Fruit fly (Drosophila melanogaster) whole organism, embryonic: ENCODE data around the gene CG7387.
A peak's percentile ranks its signal among the peaks of the same experiment; 100 is the strongest.

ENCODE experiments used
- B-H2 ChIP-seq: fragments of 200-800 bp; sonication (Bioruptor generic); optimal IDR thresholded peaks from 2 replicates; lab custom pipeline; 2018; ENCODE audit warnings: missing biosample characterization, mild to moderate bottlenecking, missing genetic modification characterization
- Bdp1 ChIP-seq: fragments of 200-800 bp; sonication (Bioruptor generic); optimal IDR thresholded peaks from 3 replicates; lab custom pipeline; 2016; ENCODE audit warnings: missing biosample characterization, missing genetic modification characterization
- CG12659 ChIP-seq: fragments of 200-800 bp; sonication (Bioruptor generic); optimal IDR thresholded peaks from 3 replicates; lab custom pipeline; 2017; ENCODE audit warnings: mild to moderate bottlenecking, missing biosample characterization, missing genetic modification reagents, missing genetic modification characterization
- CG14860 ChIP-seq: fragments of 200-800 bp; sonication (Bioruptor generic); IDR thresholded peaks from 3 replicates; pipeline ENCODE4 v1.3.6; 2022; ENCODE audit warnings: missing biosample characterization, missing genetic modification characterization; ENCODE audit not compliant: partially characterized antibody
- CG15269 ChIP-seq: fragments of 200-800 bp; sonication (Bioruptor generic); optimal IDR thresholded peaks from 2 replicates; lab custom pipeline; 2018; ENCODE audit warnings: missing biosample characterization, mild to moderate bottlenecking, missing genetic modification characterization, moderate library complexity
- CG15479 ChIP-seq: fragments of 200-800 bp; sonication (Bioruptor generic); optimal IDR thresholded peaks from 3 replicates; lab custom pipeline; 2019; ENCODE audit warnings: missing biosample characterization, mild to moderate bottlenecking, missing genetic modification characterization, moderate library complexity
- CG1602 ChIP-seq: fragments of 200-800 bp; sonication (Bioruptor generic); optimal IDR thresholded peaks from 3 replicates; lab custom pipeline; 2016; ENCODE audit warnings: missing biosample characterization, missing genetic modification characterization
- CG1603 ChIP-seq: fragments of 200-800 bp; sonication (Bioruptor generic); optimal IDR thresholded peaks from 2 replicates; lab custom pipeline; 2019; ENCODE audit warnings: missing biosample characterization, mild to moderate bottlenecking, missing genetic modification characterization, moderate library complexity
- CG17802 ChIP-seq: fragments of 200-800 bp; sonication (Bioruptor generic); optimal IDR thresholded peaks from 2 replicates; lab custom pipeline; 2018; ENCODE audit warnings: missing biosample characterization, mild to moderate bottlenecking, missing genetic modification characterization, moderate library complexity
- CG17829 ChIP-seq: fragments of 200-800 bp; optimal IDR thresholded peaks from 2 replicates; lab custom pipeline; 2019; ENCODE audit warnings: missing biosample characterization, mild to moderate bottlenecking, missing genetic modification characterization, moderate library complexity
- CG17912 ChIP-seq: fragments of 200-800 bp; sonication (Bioruptor generic); optimal IDR thresholded peaks from 2 replicates; lab custom pipeline; 2018; ENCODE audit warnings: missing biosample characterization, mild to moderate bottlenecking, missing genetic modification characterization
- CG2875 ChIP-seq: fragments of 200-800 bp; sonication (Bioruptor generic); optimal IDR thresholded peaks from 2 replicates; lab custom pipeline; 2017; ENCODE audit warnings: missing biosample characterization, mild to moderate bottlenecking, missing genetic modification characterization, missing genetic modification reagents
- CG3163 ChIP-seq: fragments of 200-800 bp; sonication (Bioruptor generic); optimal IDR thresholded peaks from 3 replicates; lab custom pipeline; 2016; ENCODE audit warnings: missing biosample characterization, missing genetic modification characterization
- CG32767 ChIP-seq: fragments of 200-800 bp; sonication (Bioruptor generic); IDR thresholded peaks from 2 replicates; pipeline ENCODE4 v1.3.6; 2022; ENCODE audit warnings: missing biosample characterization, missing genetic modification characterization
- CG4820 ChIP-seq: fragments of 200-800 bp; sonication (Bioruptor generic); optimal IDR thresholded peaks from 3 replicates; lab custom pipeline; 2016; ENCODE audit warnings: missing biosample characterization, missing genetic modification characterization
- CG7786 ChIP-seq: fragments of 200-800 bp; sonication (Bioruptor generic); optimal IDR thresholded peaks from 2 replicates; lab custom pipeline; 2016; ENCODE audit warnings: missing biosample characterization, missing genetic modification characterization
- CG9797 ChIP-seq: fragments of 200-800 bp; sonication (Bioruptor generic); optimal IDR thresholded peaks from 3 replicates; lab custom pipeline; 2018; ENCODE audit warnings: missing biosample characterization, mild to moderate bottlenecking, missing genetic modification characterization
- CG9876 ChIP-seq: fragments of 200-800 bp; sonication (Bioruptor generic); optimal IDR thresholded peaks from 2 replicates; lab custom pipeline; 2016; ENCODE audit warnings: missing biosample characterization, missing genetic modification characterization
- Chrac-16 ChIP-seq: fragments of 200-800 bp; sonication (Bioruptor generic); optimal IDR thresholded peaks from 3 replicates; lab custom pipeline; 2016; ENCODE audit warnings: missing biosample characterization, missing genetic modification characterization
- CoRest ChIP-seq: fragments of 200-800 bp; sonication (Bioruptor generic); optimal IDR thresholded peaks from 3 replicates; lab custom pipeline; 2018; ENCODE audit warnings: missing biosample characterization, mild to moderate bottlenecking, missing genetic modification characterization, moderate library complexity
- Dip3 ChIP-seq: fragments of 200-800 bp; sonication (Bioruptor generic); optimal IDR thresholded peaks from 3 replicates; lab custom pipeline; 2016; ENCODE audit warnings: missing biosample characterization, missing genetic modification characterization
- Eip74EF ChIP-seq, 2 experiments: fragments of 200-800 bp in 1 of 2; fragments of >200 bp in 1 of 2; sonication (Bioruptor generic) in 1 of 2; optimal IDR thresholded peaks; 2 replicates each; lab custom pipeline; 2017 to 2019; ENCODE audit warnings: missing biosample characterization in 2 of 2, missing genetic modification characterization in 2 of 2, mild to moderate bottlenecking in 1 of 2, moderate library complexity in 1 of 2
- Gsc ChIP-seq: fragments of 200-800 bp; sonication (Bioruptor generic); IDR thresholded peaks from 2 replicates; pipeline ENCODE4 v1.3.6; 2022; ENCODE audit warnings: missing biosample characterization, missing genetic modification characterization
- Hand ChIP-seq: fragments of 200-800 bp; sonication (Bioruptor generic); optimal IDR thresholded peaks from 2 replicates; lab custom pipeline; 2017; ENCODE audit warnings: mild to moderate bottlenecking, missing biosample characterization, missing genetic modification reagents, missing genetic modification characterization
- Kr ChIP-seq: fragments of 200-800 bp; sonication (Bioruptor generic); optimal IDR thresholded peaks from 2 replicates; lab custom pipeline; 2017; ENCODE audit warnings: missing biosample characterization, mild to moderate bottlenecking, missing genetic modification characterization
- Lhr ChIP-seq: fragments of 200-800 bp; sonication (Bioruptor generic); optimal IDR thresholded peaks from 3 replicates; lab custom pipeline; 2017; ENCODE audit warnings: mild to moderate bottlenecking, missing biosample characterization, missing genetic modification reagents, missing genetic modification characterization
- MESR4 ChIP-seq: fragments of 200-800 bp; sonication (Bioruptor generic); optimal IDR thresholded peaks from 2 replicates; lab custom pipeline; 2018; ENCODE audit warnings: missing biosample characterization, mild to moderate bottlenecking, missing genetic modification characterization, moderate library complexity
- Myb ChIP-seq: fragments of 200-800 bp; sonication (Bioruptor generic); optimal IDR thresholded peaks from 2 replicates; lab custom pipeline; 2016; ENCODE audit warnings: missing biosample characterization, missing genetic modification characterization
- NK7.1 ChIP-seq: fragments of 200-800 bp; sonication (Bioruptor generic); optimal IDR thresholded peaks from 3 replicates; lab custom pipeline; 2016; ENCODE audit warnings: missing biosample characterization, missing genetic modification characterization
- abd-A ChIP-seq: fragments of 200-800 bp; sonication (Bioruptor generic); optimal IDR thresholded peaks from 3 replicates; lab custom pipeline; 2019; ENCODE audit warnings: missing biosample characterization, mild to moderate bottlenecking, missing genetic modification characterization, moderate library complexity
- cato ChIP-seq: fragments of 200-800 bp; sonication (Bioruptor generic); optimal IDR thresholded peaks from 2 replicates; lab custom pipeline; 2016; ENCODE audit warnings: missing biosample characterization, missing genetic modification characterization, borderline replicate concordance
- en ChIP-seq: fragments of 200-800 bp; sonication (Bioruptor generic); optimal IDR thresholded peaks from 2 replicates; lab custom pipeline; 2016; ENCODE audit warnings: missing biosample characterization, missing genetic modification characterization
- esg ChIP-seq: fragments of 200-800 bp; sonication (Bioruptor generic); conservative IDR thresholded peaks from 2 replicates; pipeline ENCODE4 v1.3.6; 2022; ENCODE audit warnings: missing biosample characterization, missing genetic modification characterization
- exex ChIP-seq: fragments of 200-800 bp; sonication (Bioruptor generic); optimal IDR thresholded peaks from 4 replicates; lab custom pipeline; 2018; ENCODE audit warnings: missing biosample characterization, mild to moderate bottlenecking, missing genetic modification characterization, moderate library complexity
- fd3F ChIP-seq: fragments of 200-800 bp; sonication (Bioruptor generic); optimal IDR thresholded peaks from 2 replicates; lab custom pipeline; 2018; ENCODE audit warnings: missing biosample characterization, mild to moderate bottlenecking, missing genetic modification characterization, moderate library complexity
- fd96Cb ChIP-seq: fragments of 200-800 bp; sonication (Bioruptor generic); optimal IDR thresholded peaks from 2 replicates; lab custom pipeline; 2018; ENCODE audit warnings: missing biosample characterization, mild to moderate bottlenecking, missing genetic modification characterization, moderate library complexity
- gsb-n ChIP-seq: fragments of 200-800 bp; sonication (Bioruptor generic); optimal IDR thresholded peaks from 3 replicates; lab custom pipeline; 2018; ENCODE audit warnings: missing biosample characterization, mild to moderate bottlenecking, missing genetic modification characterization
- her ChIP-seq: fragments of 200-800 bp; sonication (Bioruptor generic); optimal IDR thresholded peaks from 2 replicates; lab custom pipeline; 2016; ENCODE audit warnings: missing biosample characterization, missing genetic modification characterization
- maf-S ChIP-seq: fragments of 200-800 bp; sonication (Bioruptor generic); optimal IDR thresholded peaks from 2 replicates; lab custom pipeline; 2016; ENCODE audit warnings: missing biosample characterization, missing genetic modification characterization
- otp ChIP-seq: fragments of 200-800 bp; sonication (Bioruptor generic); IDR thresholded peaks from 3 replicates; pipeline ENCODE4, ENCODE4 v1.3.6; 2022; ENCODE audit warnings: missing biosample characterization, missing genetic modification characterization
- ro ChIP-seq: fragments of 200-800 bp; sonication (Bioruptor generic); IDR thresholded peaks from 2 replicates; pipeline ENCODE4 v1.3.6; 2022; ENCODE audit warnings: missing biosample characterization, missing genetic modification characterization
- row ChIP-seq: fragments of 200-800 bp; sonication (Bioruptor generic); IDR thresholded peaks from 3 replicates; pipeline ENCODE4 v1.3.6; 2022; ENCODE audit warnings: missing biosample characterization, missing genetic modification characterization
- run ChIP-seq: fragments of 200-800 bp; sonication (Bioruptor generic); optimal IDR thresholded peaks from 3 replicates; lab custom pipeline; 2018; ENCODE audit warnings: missing biosample characterization, mild to moderate bottlenecking, missing genetic modification characterization
- shn ChIP-seq: fragments of 200-800 bp; sonication (Bioruptor generic); optimal IDR thresholded peaks from 3 replicates; lab custom pipeline; 2016; ENCODE audit warnings: missing biosample characterization, missing genetic modification characterization
- sna ChIP-seq: fragments of 200-800 bp; sonication (Bioruptor generic); IDR thresholded peaks from 2 replicates; pipeline ENCODE4 v1.3.6; 2022; ENCODE audit warnings: missing biosample characterization, missing genetic modification characterization; ENCODE audit not compliant: partially characterized antibody
- sr ChIP-seq: fragments of 200-800 bp; sonication (Bioruptor generic); IDR thresholded peaks from 3 replicates; pipeline ENCODE4 v1.3.6; 2022; ENCODE audit warnings: missing biosample characterization, missing genetic modification characterization
- tgo ChIP-seq: fragments of 200-800 bp; sonication (Bioruptor generic); IDR thresholded peaks from 3 replicates; pipeline ENCODE4 v1.3.6; 2022; ENCODE audit warnings: missing biosample characterization, missing genetic modification characterization
- trem ChIP-seq: fragments of 200-800 bp; optimal IDR thresholded peaks from 3 replicates; lab custom pipeline; 2019; ENCODE audit warnings: missing biosample characterization, mild to moderate bottlenecking, missing genetic modification characterization, moderate library complexity
- ttk ChIP-seq: fragments of 200-800 bp; sonication (Bioruptor generic); IDR thresholded peaks from 2 replicates; pipeline ENCODE4 v2.1.2; 2022; ENCODE audit warnings: missing biosample characterization, missing genetic modification characterization
- zfh2 ChIP-seq: fragments of 200-800 bp; sonication (Bioruptor generic); optimal IDR thresholded peaks from 2 replicates; lab custom pipeline; 2016; ENCODE audit warnings: missing biosample characterization, missing genetic modification characterization

Gene CG7387

DNA sequence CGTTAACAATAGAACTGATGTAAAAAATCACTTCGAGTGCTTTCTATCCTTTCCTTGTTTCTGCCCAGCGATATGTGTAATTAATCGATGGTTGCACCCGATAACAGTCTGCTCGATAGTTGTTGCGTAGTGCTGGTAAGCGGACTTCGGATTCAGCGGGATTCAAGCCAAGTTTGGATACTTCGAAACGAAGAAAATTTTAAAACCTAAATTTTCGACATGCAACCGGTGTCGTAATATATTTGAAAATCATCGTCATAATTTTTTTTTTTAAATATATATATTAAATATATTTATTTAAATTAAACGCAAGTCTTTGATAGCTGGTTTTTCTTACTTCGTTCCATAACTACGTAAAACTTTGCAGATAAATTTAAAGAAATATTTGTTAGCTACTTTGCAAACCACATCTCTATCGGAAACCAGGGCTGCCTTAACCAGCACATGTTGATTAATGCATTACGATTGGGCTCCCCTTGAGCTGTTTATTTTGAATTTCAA lies 4.9 kb upstream of the CG7387 start, which contains the start of the genes UbcE2M and Dhps (continued):
- peak; percentile 87 for TF ChIP-seq CG12659
- TF ChIP-seq CG17802: peak; percentile 16
- TF ChIP-seq sr: no peak
- TF ChIP-seq tgo (GFP tag; lab: Robert Waterston, UW): peak; percentile 71
- peak; percentile 63 for TF ChIP-seq CG1602
- no peak for TF ChIP-seq CG1603
- no peak for TF ChIP-seq CG17912 (GFP tag; lab: Kevin White, UChicago)
- TF ChIP-seq Kr (GFP tag; lab: Kevin White, UChicago): no peak
- no peak for TF ChIP-seq CG15269 (tag; lab: Kevin White, UChicago)
- TF ChIP-seq CoRest: peak; percentile 92
- peak; percentile 67 for TF ChIP-seq Chrac-16 (GFP tag; lab: Kevin White, UChicago)
- no peak for TF ChIP-seq abd-A (tag; lab: Kevin White, UChicago)
- TF ChIP-seq MESR4 (GFP tag; lab: Kevin White, UChicago): no peak
- TF ChIP-seq CG4820: peak; percentile 67
- peak; percentile 66 for TF ChIP-seq Myb (GFP tag; lab: Kevin White, UChicago)
- TF ChIP-seq otp (GFP tag; lab: Robert Waterston, UW): no peak
- no peak for TF ChIP-seq CG2875 (GFP tag; lab: Kevin White, UChicago)
- TF ChIP-seq ro (GFP tag; lab: Robert Waterston, UW): no peak
- no peak for TF ChIP-seq Gsc (GFP tag; lab: Robert Waterston, UW)
- TF ChIP-seq CG32767 (GFP tag; lab: Robert Waterston, UW): no peak
- peak; percentile 80 for TF ChIP-seq zfh2
- peak; percentile 24 for TF ChIP-seq shn
- peak; percentile 60 for TF ChIP-seq sna (GFP tag; lab: Robert Waterston, UW)
- peak; percentile 20 for TF ChIP-seq Lhr (GFP tag; lab: Kevin White, UChicago)
- no peak for TF ChIP-seq Eip74EF (GFP tag; optimal IDR thresholded peaks at IDR 0.05; lab: Kevin White, UChicago)
- peak; percentile 37 for TF ChIP-seq cato (GFP tag; lab: Kevin White, UChicago)
- peak; percentile 93 for TF ChIP-seq row (GFP tag; lab: Robert Waterston, UW)
- TF ChIP-seq fd96Cb (tag; lab: Kevin White, UChicago): peak; percentile 72
- no peak for TF ChIP-seq en (GFP tag; lab: Kevin White, UChicago)
- peak; percentile 66 for TF ChIP-seq esg (GFP tag; lab: Robert Waterston, UW)
- peak; percentile 49 for TF ChIP-seq Dip3
- no peak for TF ChIP-seq gsb-n (tag; lab: Kevin White, UChicago)
- TF ChIP-seq CG9797 (GFP tag; lab: Kevin White, UChicago): peak; percentile 23
- peak; percentile 12; the same call in 1 of the 2 replicates for TF ChIP-seq ttk (GFP tag; lab: Robert Waterston, UW)
- peak; percentile 30 for TF ChIP-seq CG7786 (GFP tag; lab: Kevin White, UChicago)
- TF ChIP-seq maf-S: peak; percentile 45
- TF ChIP-seq exex (tag; lab: Kevin White, UChicago): no peak
- TF ChIP-seq run (tag; lab: Kevin White, UChicago): no peak
- peak; percentile 71 for TF ChIP-seq B-H2 (GFP tag; lab: Kevin White, UChicago)
- TF ChIP-seq Bdp1 (GFP tag; lab: Kevin White, UChicago): no peak
- TF ChIP-seq CG9876 (GFP tag; lab: Kevin White, UChicago): peak; percentile 67
- TF ChIP-seq Hand (GFP tag; lab: Kevin White, UChicago): peak; percentile 19
- TF ChIP-seq her (GFP tag; lab: Kevin White, UChicago): no peak
- TF ChIP-seq fd3F (GFP tag; lab: Kevin White, UChicago): peak; percentile 68
- TF ChIP-seq trem (tag; lab: Kevin White, UChicago): peak; percentile 65
- peak; percentile 57 for TF ChIP-seq CG14860 (GFP tag; lab: Robert Waterston, UW)
- TF ChIP-seq CG3163 (GFP tag; lab: Kevin White, UChicago): peak; percentile 3
- no peak for TF ChIP-seq CG15479 (GFP tag; lab: Kevin White, UChicago)
- no peak for TF ChIP-seq NK7.1 (GFP tag; lab: Kevin White, UChicago)
- peak; percentile 71 for TF ChIP-seq CG17829 (tag; lab: Kevin White, UChicago)
